Worm (Caenorhabditis elegans): ENCODE measurements around the gene srz-83.

- no peak for TF ChIP-seq ztf-23 (GFP tag; IDR thresholded peaks at IDR 0.05)
- TF ChIP-seq ref-1 (GFP tag; conservative IDR thresholded peaks at IDR 0.05) = no peak
- TF ChIP-seq med-1 (GFP tag; optimal IDR thresholded peaks at IDR 0.05; ENCODE audit: insufficient read depth) = no peak
- TF ChIP-seq flt-1 (GFP tag; IDR thresholded peaks at IDR 0.05) = no peak
- TF ChIP-seq klf-2 (GFP tag; conservative IDR thresholded peaks at IDR 0.05) = no peak
- TF ChIP-seq cog-1 (tag; optimal IDR thresholded peaks at IDR 0.05) = no peak
- 0 out of 2 replicates have a peak, but pooled peaks have one; percentile 58 for TF ChIP-seq T22C8.4 (GFP tag; IDR thresholded peaks at IDR 0.05)
- no peak for TF ChIP-seq ztf-29 (GFP tag; IDR thresholded peaks at IDR 0.05)
- no peak for TF ChIP-seq tab-1 (GFP tag; IDR thresholded peaks at IDR 0.05)
These were observed 40.8 kb downstream of the srz-83 start for ce11 chrIV:3545060-3545459.

Measured in whole organism, midembryonic.